Worm (Caenorhabditis elegans): ENCODE results near the gene T02B11.4.
"Not testable (repeated sequence)": the region's sequence is repeated elsewhere in the genome, so short reads cannot be mapped to it uniquely, and the experiment has no call there.

The T02B11.4 gene

DNA sequence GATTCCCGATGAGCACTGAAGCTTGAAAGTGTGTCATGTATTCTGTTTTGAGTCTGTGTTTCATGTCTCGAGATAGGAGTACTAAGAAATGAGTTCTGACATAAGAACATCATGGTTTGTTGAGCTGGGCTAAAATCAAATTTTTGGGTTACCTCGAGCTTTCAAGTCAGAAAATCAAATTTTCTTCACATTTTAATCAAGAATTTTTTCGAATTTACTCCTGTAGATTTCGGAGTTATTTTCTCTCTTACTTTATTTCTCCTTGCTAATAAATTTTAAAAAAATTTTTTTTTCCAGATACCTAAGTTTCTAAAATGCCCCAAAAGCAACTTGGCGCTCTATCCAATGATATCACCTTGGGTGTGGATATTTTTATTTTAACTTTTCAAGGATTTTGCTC, 44.8 kb downstream of the T02B11.4 start, which contains the start of gene F41H8.2:
TSS of gene F41H8.2 (plus strand) at position 301 of the 400 bp plus-strand sequence.
- TF ChIP-seq zip-8 (tag; optimal IDR thresholded peaks at IDR 0.05) (no peak), ceh-39 (tag; optimal IDR thresholded peaks at IDR 0.05) (no peak), hlh-1 (tag; optimal IDR thresholded peaks at IDR 0.05) (no peak), cnd-1 (tag; optimal IDR thresholded peaks at IDR 0.05) (no peak), unc-62 (GFP tag; optimal IDR thresholded peaks at IDR 0.05) (no peak), nhr-2 (tag; optimal IDR thresholded peaks at IDR 0.05) (no peak), mep-1 (tag; optimal IDR thresholded peaks at IDR 0.05) (no peak), nhr-237 (tag; optimal IDR thresholded peaks at IDR 0.05) (no peak), ztf-11 (tag; optimal IDR thresholded peaks at IDR 0.05) (no peak), blmp-1 (tag; optimal IDR thresholded peaks at IDR 0.05) (no peak), tbx-8 (GFP tag; optimal IDR thresholded peaks at IDR 0.05) (no peak), pha-4 (tag; optimal IDR thresholded peaks at IDR 0.05) (no peak), unc-120 (tag; optimal IDR thresholded peaks at IDR 0.05; ENCODE audit: poor library complexity, severe bottlenecking) (no peak), flh-1 (GFP tag; optimal IDR thresholded peaks at IDR 0.05) (no peak), sptf-1 (tag; optimal IDR thresholded peaks at IDR 0.05) (no peak)

DNA sequence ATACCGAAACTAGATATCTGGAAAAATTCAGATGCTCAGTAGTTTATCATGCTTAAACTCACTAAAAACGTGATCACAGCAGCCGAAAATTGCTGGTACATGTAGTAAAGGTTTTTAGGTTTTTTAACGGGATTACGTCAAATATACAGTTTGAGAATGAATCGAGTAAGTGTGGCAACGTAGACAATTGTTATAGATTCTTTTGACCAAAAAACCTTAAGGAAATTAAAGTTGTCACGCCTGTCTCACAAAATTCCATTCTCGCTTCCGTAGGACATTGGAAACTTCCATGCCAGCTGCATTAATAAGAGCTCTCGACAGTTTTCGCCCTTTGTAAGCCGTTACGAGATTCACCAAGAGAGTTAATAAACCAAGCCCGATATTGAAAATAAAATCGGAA, 48.0 kb downstream of the T02B11.4 start, which contains the start of gene srx-31:
TSS of gene srx-31 (minus strand) at position 101 of the 400 bp plus-strand sequence.
- not testable (repeated sequence) for TF ChIP-seq ces-1, ceh-83, ham-2 (GFP tag; optimal IDR thresholded peaks at IDR 0.05)

- TF ChIP-seq cnd-1 (tag; optimal IDR thresholded peaks at IDR 0.05); flh-1 (GFP tag; optimal IDR thresholded peaks at IDR 0.05); unc-62 (GFP tag; optimal IDR thresholded peaks at IDR 0.05): not testable (repeated sequence)
Measured at ce11 chrV:820629-821028, 50.3 kb downstream of the T02B11.4 start, which contains the start of gene srx-32. Gene srx-32 (minus strand): TSS chrV:820729.
